Fruit fly (Drosophila melanogaster) whole organism, prepupa: ENCODE results near the gene CG34125.

Experiments used
- Blimp-1 ChIP-seq: fragments of 200-800 bp; sonication (Bioruptor generic); optimal IDR thresholded peaks from 3 replicates; lab custom pipeline; 2017; ENCODE audit warnings: missing biosample characterization, missing genetic modification characterization, mild to moderate bottlenecking, moderate library complexity, missing genetic modification reagents
- CG10631 ChIP-seq: fragments of 200-800 bp; sonication (Bioruptor generic); optimal IDR thresholded peaks from 2 replicates; lab custom pipeline; 2016; ENCODE audit warnings: missing biosample characterization, missing genetic modification characterization
- CG11294 ChIP-seq: fragments of 200-800 bp; sonication (Bioruptor generic); IDR thresholded peaks from 2 replicates; pipeline ENCODE4 v1.3.6; 2022; ENCODE audit warnings: missing biosample characterization, missing genetic modification characterization
- CG11762 ChIP-seq: fragments of 200-800 bp; sonication (Bioruptor generic); optimal IDR thresholded peaks from 3 replicates; lab custom pipeline; 2016; ENCODE audit warnings: missing biosample characterization, missing genetic modification characterization; ENCODE audit not compliant: insufficient read depth
- CG11902 ChIP-seq: fragments of 200-800 bp; sonication (Bioruptor generic); optimal IDR thresholded peaks from 3 replicates; lab custom pipeline; 2016; ENCODE audit warnings: missing biosample characterization, missing genetic modification characterization
- CG15336 ChIP-seq: fragments of 200-800 bp; sonication (Bioruptor generic); IDR thresholded peaks from 2 replicates; pipeline ENCODE4 v1.3.6; 2022; ENCODE audit warnings: missing biosample characterization, missing genetic modification characterization
- CG16779 ChIP-seq: fragments of 200-800 bp; sonication (Bioruptor generic); optimal IDR thresholded peaks from 3 replicates; lab custom pipeline; 2017; ENCODE audit warnings: missing biosample characterization, mild to moderate bottlenecking, missing genetic modification characterization
- CG3032 ChIP-seq: fragments of 200-800 bp; optimal IDR thresholded peaks from 2 replicates; lab custom pipeline; 2019; ENCODE audit warnings: missing biosample characterization, mild to moderate bottlenecking, missing genetic modification characterization, moderate library complexity
- CG31627 ChIP-seq: fragments of 200-800 bp; sonication (Bioruptor generic); optimal IDR thresholded peaks from 3 replicates; lab custom pipeline; 2016; ENCODE audit warnings: missing biosample characterization, missing genetic modification characterization
- CG32006 ChIP-seq: fragments of 200-800 bp; sonication (Bioruptor generic); optimal IDR thresholded peaks from 3 replicates; lab custom pipeline; 2017; ENCODE audit warnings: missing biosample characterization, mild to moderate bottlenecking, missing genetic modification characterization
- CG34406 ChIP-seq: fragments of 200-800 bp; sonication (Bioruptor generic); optimal IDR thresholded peaks from 3 replicates; lab custom pipeline; 2016; ENCODE audit warnings: missing biosample characterization, missing genetic modification characterization
- CG3919 ChIP-seq: fragments of 200-800 bp; sonication (Bioruptor generic); optimal IDR thresholded peaks from 3 replicates; lab custom pipeline; 2016; ENCODE audit warnings: missing biosample characterization, missing genetic modification characterization
- CG4318 ChIP-seq: fragments of 200-800 bp; sonication (Bioruptor generic); optimal IDR thresholded peaks from 3 replicates; lab custom pipeline; 2017; ENCODE audit warnings: missing biosample characterization, mild to moderate bottlenecking, missing genetic modification characterization
- CG6276 ChIP-seq: fragments of 200-800 bp; sonication (Bioruptor generic); optimal IDR thresholded peaks from 2 replicates; lab custom pipeline; 2017; ENCODE audit warnings: missing biosample characterization, mild to moderate bottlenecking, missing genetic modification characterization
- CG6792 ChIP-seq: fragments of 200-800 bp; sonication (Bioruptor generic); optimal IDR thresholded peaks from 3 replicates; lab custom pipeline; 2016; ENCODE audit warnings: missing biosample characterization, missing genetic modification characterization
- CG6808 ChIP-seq: fragments of 200-800 bp; sonication (Bioruptor generic); optimal IDR thresholded peaks from 3 replicates; lab custom pipeline; 2017; ENCODE audit warnings: missing biosample characterization, missing genetic modification characterization, mild to moderate bottlenecking, moderate library complexity, missing genetic modification reagents
- CG6854 ChIP-seq: fragments of 200-800 bp; sonication (Bioruptor generic); optimal IDR thresholded peaks from 2 replicates; lab custom pipeline; 2017; ENCODE audit warnings: missing biosample characterization, mild to moderate bottlenecking, missing genetic modification characterization
- CG8119 ChIP-seq: fragments of 200-800 bp; sonication (Bioruptor generic); IDR thresholded peaks from 3 replicates; pipeline ENCODE4 v1.3.6; 2022; ENCODE audit warnings: missing biosample characterization, missing genetic modification characterization
- CG9139 ChIP-seq: fragments of 200-800 bp; sonication (Bioruptor generic); optimal IDR thresholded peaks from 3 replicates; lab custom pipeline; 2017; ENCODE audit warnings: missing biosample characterization, mild to moderate bottlenecking, missing genetic modification characterization
- Eip75B ChIP-seq: fragments of 200-800 bp; sonication (Bioruptor generic); optimal IDR thresholded peaks from 3 replicates; lab custom pipeline; 2016; ENCODE audit warnings: missing biosample characterization, missing genetic modification characterization
- Ets21C ChIP-seq: fragments of 200-800 bp; sonication (Bioruptor generic); optimal IDR thresholded peaks from 3 replicates; lab custom pipeline; 2016; ENCODE audit warnings: missing biosample characterization, missing genetic modification characterization
- Ets96B ChIP-seq: fragments of 200-800 bp; optimal IDR thresholded peaks from 2 replicates; lab custom pipeline; 2019; ENCODE audit warnings: missing biosample characterization, mild to moderate bottlenecking, missing genetic modification characterization, moderate library complexity
- Gug ChIP-seq: fragments of 200-800 bp; sonication (Bioruptor generic); IDR thresholded peaks from 2 replicates; pipeline ENCODE4 v1.3.6; 2022; ENCODE audit warnings: missing biosample characterization, missing genetic modification characterization
- Hr4 ChIP-seq: fragments of 200-800 bp; sonication (Bioruptor generic); optimal IDR thresholded peaks from 3 replicates; lab custom pipeline; 2016; ENCODE audit warnings: missing biosample characterization, missing genetic modification characterization
- Lpt ChIP-seq: fragments of 200-800 bp; sonication (Bioruptor generic); optimal IDR thresholded peaks from 3 replicates; lab custom pipeline; 2016; ENCODE audit warnings: missing biosample characterization, missing genetic modification characterization
- OdsH ChIP-seq: fragments of 200-800 bp; sonication (Bioruptor generic); optimal IDR thresholded peaks from 3 replicates; lab custom pipeline; 2016; ENCODE audit warnings: missing biosample characterization, missing genetic modification characterization
- Sox102F ChIP-seq: fragments of 200-800 bp; sonication (Bioruptor generic); optimal IDR thresholded peaks from 2 replicates; lab custom pipeline; 2016; ENCODE audit warnings: missing biosample characterization, mild to moderate bottlenecking, missing genetic modification characterization
- Sox14 ChIP-seq: fragments of 200-800 bp; sonication (Bioruptor generic); optimal IDR thresholded peaks from 3 replicates; lab custom pipeline; 2016; ENCODE audit warnings: missing biosample characterization, missing genetic modification characterization
- acj6 ChIP-seq: fragments of 200-800 bp; sonication (Bioruptor generic); optimal IDR thresholded peaks from 3 replicates; lab custom pipeline; 2016; ENCODE audit warnings: missing biosample characterization, missing genetic modification characterization
- cyc ChIP-seq: fragments of 200-800 bp; sonication (Bioruptor generic); optimal IDR thresholded peaks from 3 replicates; lab custom pipeline; 2016; ENCODE audit warnings: missing biosample characterization, missing genetic modification characterization
- esn ChIP-seq: fragments of 200-800 bp; sonication (Bioruptor generic); optimal IDR thresholded peaks from 2 replicates; lab custom pipeline; 2016; ENCODE audit warnings: missing biosample characterization, mild to moderate bottlenecking, missing genetic modification characterization, moderate library complexity
- fd59A ChIP-seq: fragments of 200-800 bp; sonication (Bioruptor generic); optimal IDR thresholded peaks from 2 replicates; lab custom pipeline; 2017; ENCODE audit warnings: missing biosample characterization, mild to moderate bottlenecking, missing genetic modification characterization, missing genetic modification reagents
- fd85E ChIP-seq: fragments of 200-800 bp; sonication (Bioruptor generic); optimal IDR thresholded peaks from 3 replicates; lab custom pipeline; 2016; ENCODE audit warnings: missing biosample characterization, missing genetic modification characterization
- fkh ChIP-seq: fragments of 200-800 bp; sonication (Bioruptor generic); optimal IDR thresholded peaks from 3 replicates; lab custom pipeline; 2017; ENCODE audit warnings: missing biosample characterization, mild to moderate bottlenecking, missing genetic modification characterization, moderate library complexity
- pdm3 ChIP-seq: fragments of 200-800 bp; sonication (Bioruptor generic); optimal IDR thresholded peaks from 3 replicates; lab custom pipeline; 2016; ENCODE audit warnings: missing biosample characterization, missing genetic modification characterization
- salr ChIP-seq, 2 experiments: fragments of 200-800 bp; sonication (Bioruptor generic); optimal IDR thresholded peaks; 3 replicates each; lab custom pipeline; 2016 to 2018; ENCODE audit warnings: missing biosample characterization in 2 of 2, missing genetic modification characterization in 2 of 2, mild to moderate bottlenecking in 1 of 2
- ss ChIP-seq, 2 experiments: fragments of 200-800 bp; sonication (Bioruptor generic); optimal IDR thresholded peaks; 2 replicates in 1 of 2; 3 replicates in 1 of 2; lab custom pipeline; 2017 to 2018; ENCODE audit warnings: mild to moderate bottlenecking in 2 of 2, missing biosample characterization in 2 of 2, missing genetic modification characterization in 2 of 2, moderate library complexity in 1 of 2
- vri ChIP-seq: fragments of 200-800 bp; sonication (Bioruptor generic); optimal IDR thresholded peaks from 3 replicates; lab custom pipeline; 2016; ENCODE audit warnings: missing biosample characterization, mild to moderate bottlenecking, missing genetic modification characterization

Gene CG34125

dm6 chr2L:4967511-4967910 is 2.0 kb downstream of the CG34125 start, which contains the start of gene eIF3i:
Gene eIF3i, minus strand, starts transcription at chr2L:4967775.
- TF ChIP-seq Lpt (GFP tag; lab: Kevin White, UChicago) (no peak), CG3919 (no peak)
- TF ChIP-seq, all 60 proteins: peak for 0

dm6 chr2L:4968767-4969166 is 3.3 kb downstream of the CG34125 start, which contains the start of the genes Scox and Polr1C:
Gene Scox, minus strand, starts transcription at chr2L:4968935.
Gene Polr1C, plus strand, starts transcription at chr2L:4969004.
- no peak for TF ChIP-seq fd59A (GFP tag; lab: Kevin White, UChicago)

dm6 chr2L:4971329-4971798 is 5.9 kb downstream of the CG34125 start, which contains the start of gene CG14043:
Gene CG14043, plus strand, starts transcription at chr2L:4971702.
- TF ChIP-seq CG31627 (GFP tag; lab: Kevin White, UChicago), result peak; percentile 31
- TF ChIP-seq fkh (GFP tag; lab: Kevin White, UChicago), result peak; percentile 92
- no peak for TF ChIP-seq CG16779 (tag; lab: Kevin White, UChicago)
- TF ChIP-seq CG3032 (tag; lab: Kevin White, UChicago), result peak; percentile 28
- TF ChIP-seq esn (GFP tag; lab: Kevin White, UChicago), result peak; percentile 36

dm6 chr2L:4973731-4974415 is 8.4 kb downstream of the CG34125 start, which contains the start of gene mRpL28:
Gene mRpL28, plus strand, starts transcription at chr2L:4973976.
- TF ChIP-seq cyc (no peak), esn (GFP tag; lab: Kevin White, UChicago) (peak; percentile 47), pdm3 (GFP tag; lab: Kevin White, UChicago) (no peak), OdsH (GFP tag; lab: Kevin White, UChicago) (no peak), CG11902 (GFP tag; lab: Kevin White, UChicago) (no peak), ss (GFP tag; optimal IDR thresholded peaks at IDR 0.05; lab: Kevin White, UChicago) (no peak), CG11762 (no peak), CG15336 (GFP tag; lab: Robert Waterston, UW) (no peak), CG11294 (GFP tag; lab: Robert Waterston, UW) (no peak), CG6808 (GFP tag; lab: Kevin White, UChicago) (no peak), fkh (GFP tag; lab: Kevin White, UChicago) (no peak), CG31627 (GFP tag; lab: Kevin White, UChicago) (peak; percentile 7), Eip75B (no peak), CG3032 (tag; lab: Kevin White, UChicago) (peak; percentile 0), CG16779 (tag; lab: Kevin White, UChicago) (no peak), CG6854 (GFP tag; lab: Kevin White, UChicago) (peak; percentile 1)

dm6 chr2L:4976988-4977551 is 11.6 kb downstream of the CG34125 start, which contains the start of the genes Gmd and CG3792:
Gene Gmd, minus strand, starts transcription at chr2L:4977023.
Gene CG3792, plus strand, starts transcription at chr2L:4977312.
- TF ChIP-seq CG4318 (no peak), fd85E (GFP tag; lab: Kevin White, UChicago) (no peak), CG9139 (no peak), CG32006 (no peak), fkh (GFP tag; lab: Kevin White, UChicago) (peak; percentile 91), CG6792 (GFP tag; lab: Kevin White, UChicago) (peak; percentile 92), CG6808 (GFP tag; lab: Kevin White, UChicago) (no peak), CG11294 (GFP tag; lab: Robert Waterston, UW) (peak; percentile 93), Sox102F (GFP tag; lab: Kevin White, UChicago) (no peak), CG6276 (no peak), Gug (GFP tag; lab: Robert Waterston, UW) (peak; percentile 93), Sox14 (GFP tag; lab: Kevin White, UChicago) (peak; percentile 95), vri (GFP tag; lab: Kevin White, UChicago) (peak; percentile 91), cyc (peak; percentile 95), esn (GFP tag; lab: Kevin White, UChicago) (peak; percentile 96), fd59A (GFP tag; lab: Kevin White, UChicago) (peak; percentile 84), Eip75B (peak; percentile 94), Ets21C (GFP tag; lab: Kevin White, UChicago) (no peak), CG3919 (no peak), CG3032 (tag; lab: Kevin White, UChicago) (peak; percentile 95), Ets96B (tag; lab: Kevin White, UChicago) (peak; percentile 94), pdm3 (GFP tag; lab: Kevin White, UChicago) (no peak), Hr4 (GFP tag; lab: Kevin White, UChicago) (no peak), CG34406 (peak; percentile 92), salr (GFP tag; optimal IDR thresholded peaks at IDR 0.05; lab: Kevin White, UChicago) (peak in 1 of 2 experiments; percentile 80), CG10631 (no peak), Blimp-1 (peak; percentile 81), CG16779 (tag; lab: Kevin White, UChicago) (no peak), CG8119 (GFP tag; lab: Robert Waterston, UW) (peak; percentile 94), acj6 (GFP tag; lab: Kevin White, UChicago) (peak; percentile 96)
